Fruit fly (Drosophila melanogaster) whole organism, embryonic: ENCODE measurements around the gene BTBD9.

ENCODE experiments used
- Abd-B ChIP-seq: fragments of 200-800 bp; sonication (Bioruptor generic); optimal IDR thresholded peaks from 2 replicates; lab custom pipeline; 2018; ENCODE audit warnings: missing biosample characterization, mild to moderate bottlenecking, missing genetic modification characterization, moderate library complexity
- B-H1 ChIP-seq: fragments of 200-800 bp; sonication (Bioruptor generic); IDR thresholded peaks from 3 replicates; pipeline ENCODE4 v1.3.6; 2022; ENCODE audit warnings: missing biosample characterization, missing genetic modification characterization
- Bgb ChIP-seq: fragments of 200-800 bp; sonication (Bioruptor generic); IDR thresholded peaks from 2 replicates; pipeline ENCODE4 v1.3.6; 2022; ENCODE audit warnings: missing biosample characterization, missing genetic modification characterization; ENCODE audit not compliant: partially characterized antibody
- Blimp-1 ChIP-seq: fragments of 200-800 bp; sonication (Bioruptor generic); optimal IDR thresholded peaks from 3 replicates; lab custom pipeline; 2018; ENCODE audit warnings: missing biosample characterization, missing genetic modification characterization, mild to moderate bottlenecking, moderate library complexity, missing genetic modification reagents
- CG11560 ChIP-seq: fragments of 200-800 bp; sonication (Bioruptor generic); IDR thresholded peaks from 3 replicates; pipeline ENCODE4 v1.3.6; 2022; ENCODE audit warnings: missing biosample characterization, missing genetic modification characterization
- CG12219 ChIP-seq: fragments of 200-800 bp; sonication (Bioruptor generic); optimal IDR thresholded peaks from 3 replicates; lab custom pipeline; 2018; ENCODE audit warnings: missing biosample characterization, mild to moderate bottlenecking, missing genetic modification characterization
- CG12299 ChIP-seq: fragments of 200-800 bp; sonication (Bioruptor generic); optimal IDR thresholded peaks from 2 replicates; lab custom pipeline; 2018; ENCODE audit warnings: missing biosample characterization, mild to moderate bottlenecking, missing genetic modification characterization
- CG1233 ChIP-seq: fragments of 200-800 bp; sonication (Bioruptor generic); optimal IDR thresholded peaks from 4 replicates; lab custom pipeline; 2018; ENCODE audit warnings: missing biosample characterization, mild to moderate bottlenecking, missing genetic modification characterization
- CG14050 ChIP-seq: fragments of 200-800 bp; sonication (Bioruptor generic); IDR thresholded peaks from 3 replicates; pipeline ENCODE4 v1.3.6; 2022; ENCODE audit warnings: missing biosample characterization, missing genetic modification characterization
- CG15514 ChIP-seq: fragments of 200-800 bp; sonication (Bioruptor generic); optimal IDR thresholded peaks from 3 replicates; lab custom pipeline; 2017; ENCODE audit warnings: missing biosample characterization, missing genetic modification characterization, mild to moderate bottlenecking, moderate library complexity, missing genetic modification reagents
- CG1603 ChIP-seq: fragments of 200-800 bp; sonication (Bioruptor generic); optimal IDR thresholded peaks from 2 replicates; lab custom pipeline; 2019; ENCODE audit warnings: missing biosample characterization, mild to moderate bottlenecking, missing genetic modification characterization, moderate library complexity
- CG17361 ChIP-seq: fragments of 200-800 bp; sonication (Bioruptor generic); IDR thresholded peaks from 3 replicates; pipeline ENCODE4 v1.3.6; 2022; ENCODE audit warnings: missing biosample characterization, missing genetic modification characterization
- CG17568 ChIP-seq: fragments of 200-800 bp; sonication (Bioruptor generic); optimal IDR thresholded peaks from 2 replicates; lab custom pipeline; 2018; ENCODE audit warnings: missing biosample characterization, mild to moderate bottlenecking, missing genetic modification characterization, moderate library complexity
- CG17612 ChIP-seq: fragments of 200-800 bp; sonication (Bioruptor generic); IDR thresholded peaks from 2 replicates; pipeline ENCODE4 v1.3.6; 2022; ENCODE audit warnings: missing biosample characterization, missing genetic modification characterization
- CG17912 ChIP-seq: fragments of 200-800 bp; sonication (Bioruptor generic); optimal IDR thresholded peaks from 2 replicates; lab custom pipeline; 2018; ENCODE audit warnings: missing biosample characterization, mild to moderate bottlenecking, missing genetic modification characterization
- CG2120 ChIP-seq: fragments of 200-800 bp; sonication (Bioruptor generic); optimal IDR thresholded peaks from 3 replicates; lab custom pipeline; 2016; ENCODE audit warnings: missing biosample characterization, missing genetic modification characterization
- CG30403 ChIP-seq: fragments of 200-800 bp; sonication (Bioruptor generic); optimal IDR thresholded peaks from 3 replicates; lab custom pipeline; 2016; ENCODE audit warnings: missing biosample characterization, missing genetic modification characterization
- CG3065 ChIP-seq: fragments of 200-800 bp; sonication (Bioruptor generic); optimal IDR thresholded peaks from 2 replicates; lab custom pipeline; 2016; ENCODE audit warnings: missing biosample characterization, missing genetic modification characterization
- CG43689 ChIP-seq: fragments of 200-800 bp; sonication (Bioruptor generic); IDR thresholded peaks from 2 replicates; pipeline ENCODE4 v1.3.6; 2022; ENCODE audit warnings: missing biosample characterization, missing genetic modification characterization
- CG7745 ChIP-seq: fragments of 200-800 bp; sonication (Bioruptor generic); optimal IDR thresholded peaks from 2 replicates; lab custom pipeline; 2018; ENCODE audit warnings: missing biosample characterization, mild to moderate bottlenecking, missing genetic modification characterization, moderate library complexity
- CG7963 ChIP-seq: fragments of 200-800 bp; sonication (Bioruptor generic); IDR thresholded peaks from 3 replicates; pipeline ENCODE4 v1.3.6; 2022; ENCODE audit warnings: missing biosample characterization, missing genetic modification characterization; ENCODE audit not compliant: partially characterized antibody
- CG8089 ChIP-seq: fragments of 200-800 bp; sonication (Bioruptor generic); optimal IDR thresholded peaks from 3 replicates; lab custom pipeline; 2016; ENCODE audit warnings: missing biosample characterization, missing genetic modification characterization
- CrebB ChIP-seq: fragments of 200-800 bp; sonication (Bioruptor generic); optimal IDR thresholded peaks from 3 replicates; lab custom pipeline; 2018; ENCODE audit warnings: missing biosample characterization, mild to moderate bottlenecking, missing genetic modification characterization
- Dip2 ChIP-seq: fragments of 200-800 bp; sonication (Bioruptor generic); IDR thresholded peaks from 2 replicates; pipeline ENCODE4 v1.3.6; 2022; ENCODE audit warnings: missing biosample characterization, missing genetic modification characterization
- Dip3 ChIP-seq: fragments of 200-800 bp; sonication (Bioruptor generic); optimal IDR thresholded peaks from 3 replicates; lab custom pipeline; 2016; ENCODE audit warnings: missing biosample characterization, missing genetic modification characterization
- Drgx ChIP-seq: fragments of 200-800 bp; sonication (Bioruptor generic); IDR thresholded peaks from 2 replicates; pipeline ENCODE4 v1.3.6; 2022; ENCODE audit warnings: missing biosample characterization, missing genetic modification characterization
- Gsc ChIP-seq: fragments of 200-800 bp; sonication (Bioruptor generic); IDR thresholded peaks from 2 replicates; pipeline ENCODE4 v1.3.6; 2022; ENCODE audit warnings: missing biosample characterization, missing genetic modification characterization
- Oaz ChIP-seq: fragments of 200-800 bp; sonication (Bioruptor generic); IDR thresholded peaks from 2 replicates; pipeline ENCODE4 v1.3.6; 2022; ENCODE audit warnings: missing biosample characterization, missing genetic modification characterization
- abd-A ChIP-seq: fragments of 200-800 bp; sonication (Bioruptor generic); optimal IDR thresholded peaks from 3 replicates; lab custom pipeline; 2019; ENCODE audit warnings: missing biosample characterization, mild to moderate bottlenecking, missing genetic modification characterization, moderate library complexity
- az2 ChIP-seq: fragments of 200-800 bp; sonication (Bioruptor generic); optimal IDR thresholded peaks from 3 replicates; lab custom pipeline; 2016; ENCODE audit warnings: missing biosample characterization, missing genetic modification characterization
- dmrt99B ChIP-seq: fragments of 200-800 bp; sonication (Bioruptor generic); optimal IDR thresholded peaks from 2 replicates; lab custom pipeline; 2018; ENCODE audit warnings: missing biosample characterization, mild to moderate bottlenecking, missing genetic modification characterization, moderate library complexity
- dysf ChIP-seq: fragments of 200-800 bp; sonication (Bioruptor generic); IDR thresholded peaks from 3 replicates; pipeline ENCODE4 v1.3.6; 2022; ENCODE audit warnings: missing biosample characterization, missing genetic modification characterization
- en ChIP-seq: fragments of 200-800 bp; sonication (Bioruptor generic); optimal IDR thresholded peaks from 2 replicates; lab custom pipeline; 2016; ENCODE audit warnings: missing biosample characterization, missing genetic modification characterization
- kah ChIP-seq: fragments of 200-800 bp; sonication (Bioruptor generic); optimal IDR thresholded peaks from 2 replicates; lab custom pipeline; 2018; ENCODE audit warnings: missing biosample characterization, mild to moderate bottlenecking, missing genetic modification characterization
- kay ChIP-seq: fragments of 200-800 bp; sonication (Bioruptor generic); optimal IDR thresholded peaks from 2 replicates; lab custom pipeline; 2016; ENCODE audit warnings: missing biosample characterization, missing genetic modification characterization
- knrl ChIP-seq: fragments of 200-800 bp; sonication (Bioruptor generic); IDR thresholded peaks from 3 replicates; pipeline ENCODE4 v1.3.6; 2022; ENCODE audit warnings: missing biosample characterization, missing genetic modification characterization; ENCODE audit not compliant: partially characterized antibody
- lbe ChIP-seq: fragments of 200-800 bp; sonication (Bioruptor generic); optimal IDR thresholded peaks from 2 replicates; lab custom pipeline; 2016; ENCODE audit warnings: missing biosample characterization, mild to moderate bottlenecking, missing genetic modification characterization
- lmd ChIP-seq: fragments of 200-800 bp; sonication (Bioruptor generic); IDR thresholded peaks from 2 replicates; pipeline ENCODE4 v1.3.6; 2022; ENCODE audit warnings: missing biosample characterization, missing genetic modification characterization
- oc ChIP-seq: fragments of 200-800 bp; sonication (Bioruptor generic); optimal IDR thresholded peaks from 2 replicates; lab custom pipeline; 2018; ENCODE audit warnings: missing biosample characterization, mild to moderate bottlenecking, missing genetic modification characterization, moderate library complexity
- pros ChIP-seq: fragments of 200-800 bp; sonication (Bioruptor generic); optimal IDR thresholded peaks from 3 replicates; lab custom pipeline; 2019; ENCODE audit warnings: missing biosample characterization, mild to moderate bottlenecking, missing genetic modification characterization, moderate library complexity
- pum ChIP-seq: fragments of 200-800 bp; sonication (Bioruptor generic); optimal IDR thresholded peaks from 2 replicates; lab custom pipeline; 2016; ENCODE audit warnings: missing biosample characterization, missing genetic modification characterization
- rib ChIP-seq: fragments of 200-800 bp; sonication (Bioruptor generic); IDR thresholded peaks from 2 replicates; pipeline ENCODE4 v1.3.6; 2022; ENCODE audit warnings: missing biosample characterization, missing genetic modification characterization
- run ChIP-seq: fragments of 200-800 bp; sonication (Bioruptor generic); optimal IDR thresholded peaks from 3 replicates; lab custom pipeline; 2018; ENCODE audit warnings: missing biosample characterization, mild to moderate bottlenecking, missing genetic modification characterization
- scrt ChIP-seq: fragments of 200-800 bp; sonication (Bioruptor generic); optimal IDR thresholded peaks from 2 replicates; lab custom pipeline; 2018; ENCODE audit warnings: missing biosample characterization, mild to moderate bottlenecking, missing genetic modification characterization, moderate library complexity
- sd ChIP-seq: fragments of 200-800 bp; sonication (Bioruptor generic); optimal IDR thresholded peaks from 3 replicates; lab custom pipeline; 2018; ENCODE audit warnings: missing biosample characterization, mild to moderate bottlenecking, missing genetic modification characterization, moderate library complexity
- sens ChIP-seq: fragments of 200-800 bp; sonication (Bioruptor generic); peaks from one replicate; lab custom pipeline; 2016; ENCODE audit warnings: missing biosample characterization, missing genetic modification characterization
- sna ChIP-seq: fragments of 200-800 bp; sonication (Bioruptor generic); IDR thresholded peaks from 2 replicates; pipeline ENCODE4 v1.3.6; 2022; ENCODE audit warnings: missing biosample characterization, missing genetic modification characterization; ENCODE audit not compliant: partially characterized antibody
- stwl ChIP-seq: fragments of 200-800 bp; sonication (Bioruptor generic); optimal IDR thresholded peaks from 3 replicates; lab custom pipeline; 2018; ENCODE audit warnings: missing biosample characterization, mild to moderate bottlenecking, missing genetic modification characterization, moderate library complexity
- ttk ChIP-seq: fragments of 200-800 bp; sonication (Bioruptor generic); IDR thresholded peaks from 2 replicates; pipeline ENCODE4 v2.1.2; 2022; ENCODE audit warnings: missing biosample characterization, missing genetic modification characterization
- wek ChIP-seq: fragments of 200-800 bp; sonication (Bioruptor generic); optimal IDR thresholded peaks from 3 replicates; lab custom pipeline; 2018; ENCODE audit warnings: missing biosample characterization, mild to moderate bottlenecking, missing genetic modification characterization, moderate library complexity

Gene BTBD9

DNA sequence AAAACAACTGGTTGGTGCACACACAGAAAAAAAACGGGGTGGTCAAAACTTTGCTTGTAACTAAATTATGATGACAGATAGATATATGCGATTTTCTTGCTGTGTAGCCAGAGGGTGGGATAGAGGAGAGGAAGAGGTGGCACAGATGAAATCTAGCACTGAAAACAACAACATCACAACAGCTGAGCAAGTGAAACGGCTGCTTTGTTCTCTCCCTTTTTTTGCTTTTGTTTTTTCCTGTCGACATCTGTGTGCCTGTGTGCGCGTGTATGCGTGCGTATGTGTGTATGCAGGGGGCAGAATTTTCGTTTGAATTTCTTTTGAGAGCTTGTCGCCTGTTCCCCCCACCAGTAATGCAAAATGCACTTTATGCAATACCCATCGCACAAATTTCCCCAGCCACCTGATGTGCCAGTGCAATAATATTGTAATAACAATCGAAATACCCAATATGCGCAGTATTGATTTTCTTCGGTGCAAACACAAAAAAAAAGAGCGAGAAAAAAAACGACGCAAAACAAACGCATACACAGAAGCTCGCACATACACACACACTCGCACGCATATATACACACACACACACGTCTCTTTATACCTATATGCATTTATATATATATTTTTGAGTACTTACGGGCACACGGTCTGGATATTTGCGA is 859 bp upstream of the BTBD9 start (continued):
- TF ChIP-seq CG3065 (GFP tag; lab: Kevin White, UChicago) (no peak), Gsc (no peak), Abd-B (no peak), Drgx (GFP tag; lab: Robert Waterston, UW) (peak; percentile 77), Blimp-1 (peak; percentile 44), oc (tag; lab: Kevin White, UChicago) (no peak), CG30403 (GFP tag; lab: Kevin White, UChicago) (peak; percentile 61), CG7745 (tag; lab: Kevin White, UChicago) (no peak), knrl (no peak), CG7963 (no peak), CG15514 (GFP tag; lab: Kevin White, UChicago) (peak; percentile 58), CG17912 (no peak), sna (no peak), Bgb (peak; percentile 29; the same call in 1 of the 2 replicates), pum (GFP tag; lab: Kevin White, UChicago) (peak; percentile 62), CG17612 (GFP tag; lab: Robert Waterston, UW) (no peak), CG17568 (GFP tag; lab: Kevin White, UChicago) (peak; percentile 23), stwl (tag; lab: Kevin White, UChicago) (no peak), lbe (GFP tag; lab: Kevin White, UChicago) (no peak), kah (GFP tag; lab: Kevin White, UChicago) (no peak), CrebB (peak; percentile 34), run (tag; lab: Kevin White, UChicago) (no peak), kay (peak; percentile 51), lmd (GFP tag; lab: Robert Waterston, UW) (peak; percentile 53; the same call in 1 of the 2 replicates), CG17361 (0 out of 3 replicates have a peak, but pooled peaks have one; percentile 31), scrt (GFP tag; lab: Kevin White, UChicago) (peak; percentile 40), Dip2 (GFP tag; lab: Robert Waterston, UW) (no peak), CG1603 (tag; lab: Kevin White, UChicago) (peak; percentile 43), CG1233 (GFP tag; lab: Kevin White, UChicago) (peak; percentile 44), CG11560 (no peak), ttk (GFP tag; lab: Robert Waterston, UW) (0 out of 2 replicates have a peak, but pooled peaks have one; percentile 26), CG8089 (peak; percentile 20), dmrt99B (peak; percentile 56), rib (GFP tag; lab: Robert Waterston, UW) (peak; percentile 82), CG2120 (peak; percentile 84), CG43689 (GFP tag; lab: Robert Waterston, UW) (no peak), Dip3 (GFP tag; lab: Kevin White, UChicago) (peak; percentile 45), Oaz (GFP tag; lab: Robert Waterston, UW) (no peak), sens (GFP tag; lab: Kevin White, UChicago) (peak; percentile 75), pros (GFP tag; lab: Kevin White, UChicago) (no peak), CG14050 (peak; percentile 44; the same call in 1 of the 3 replicates), sd (tag; lab: Kevin White, UChicago) (peak; percentile 19), CG12219 (peak; percentile 44), en (GFP tag; lab: Kevin White, UChicago) (peak; percentile 19), az2 (GFP tag; lab: Kevin White, UChicago) (peak; percentile 40), B-H1 (no peak), CG12299 (tag; lab: Kevin White, UChicago) (peak; percentile 54), dysf (GFP tag; lab: Robert Waterston, UW) (peak; percentile 72), abd-A (tag; lab: Kevin White, UChicago) (peak; percentile 25), wek (GFP tag; lab: Kevin White, UChicago) (no peak)
